Worm (Caenorhabditis elegans): Measurements from ENCODE around the gene cest-35.2.

ce11 chrV:5228513-5228912 is 8.5 kb downstream of the cest-35.2 start:
- TF ChIP-seq hlh-30 (tag; optimal IDR thresholded peaks at IDR 0.05; ENCODE audit: insufficient read depth) (no peak), pha-4 (tag; optimal IDR thresholded peaks at IDR 0.05) (no peak), ceh-48 (tag; optimal IDR thresholded peaks at IDR 0.05) (no peak), pqm-1 (tag; optimal IDR thresholded peaks at IDR 0.05) (no peak), ceh-24 (tag; optimal IDR thresholded peaks at IDR 0.05) (no peak), ceh-19 (GFP tag; optimal IDR thresholded peaks at IDR 0.05) (no peak), ceh-9 (tag; optimal IDR thresholded peaks at IDR 0.05) (no peak), ceh-30 (tag; optimal IDR thresholded peaks at IDR 0.05) (no peak), ceh-34 (tag; optimal IDR thresholded peaks at IDR 0.05) (no peak), elt-2 (tag; optimal IDR thresholded peaks at IDR 0.05) (no peak), fkh-6 (tag; optimal IDR thresholded peaks at IDR 0.05) (no peak), odd-2 (tag; optimal IDR thresholded peaks at IDR 0.05) (no peak), ceh-18 (tag; optimal IDR thresholded peaks at IDR 0.05) (no peak)

Data from whole organism, late embryonic.